Worm (Caenorhabditis elegans) whole organism, early embryonic: ENCODE measurements around the gene srh-22.

Experiments
- ceh-13 ChIP-seq: fragments of 200-800 bp; sonication (Bioruptor generic); optimal IDR thresholded peaks from 2 replicates; lab custom pipeline; 2018; ENCODE audit warnings: mild to moderate bottlenecking, missing genetic modification characterization, missing compliant biosample characterization
- sea-1 ChIP-seq: fragments of 200-800 bp; sonication (Bioruptor generic); conservative IDR thresholded peaks from 2 replicates; pipeline ENCODE4 v1.3.6; 2022; ENCODE audit warnings: missing genetic modification characterization, missing compliant biosample characterization

- TF ChIP-seq sea-1 (GFP tag; lab: Robert Waterston, UW) (no peak), ceh-13 (GFP tag; lab: Kevin White, UChicago) (no peak)
Measured at ce11 chrV:4922024-4922423, at the start of gene srh-22.
